Worm (Caenorhabditis elegans) whole organism, L1 larva: ENCODE results near the gene W09G10.9.

Experiments
- C04F5.9 ChIP-seq: sonication (generic microtip); optimal IDR thresholded peaks from 2 replicates; lab custom pipeline; 2016; ENCODE audit warnings: missing genetic modification characterization, missing compliant biosample characterization
- C34B4.2 ChIP-seq: sonication (generic microtip); optimal IDR thresholded peaks from 2 replicates; lab custom pipeline; 2017; ENCODE audit warnings: mild to moderate bottlenecking, missing genetic modification characterization, missing compliant biosample characterization
- F16B12.6 ChIP-seq: fragments of 150-350 bp; optimal IDR thresholded peaks from 2 replicates; lab custom pipeline; 2014; ENCODE audit warnings: missing biosample characterization, missing genetic modification characterization
- aha-1 ChIP-seq: fragments of 150-350 bp; optimal IDR thresholded peaks from 2 replicates; lab custom pipeline; 2014; ENCODE audit warnings: missing biosample characterization, missing genetic modification characterization
- alr-1 ChIP-seq: fragments of 200-800 bp; sonication (Bioruptor generic); optimal IDR thresholded peaks from 2 replicates; lab custom pipeline; 2018; ENCODE audit warnings: borderline replicate concordance, mild to moderate bottlenecking, missing genetic modification characterization, missing compliant biosample characterization
- ama-1 ChIP-seq: fragments of 150-350 bp; optimal IDR thresholded peaks from 2 replicates; lab custom pipeline; 2014
- ceh-63 ChIP-seq: fragments of 200-800 bp; sonication (Bioruptor generic); optimal IDR thresholded peaks from 2 replicates; lab custom pipeline; 2018; ENCODE audit warnings: mild to moderate bottlenecking, missing genetic modification characterization, missing compliant biosample characterization
- ceh-82 ChIP-seq, 3 experiments: fragments of 150-350 bp in 1 of 3; sonication (generic microtip) in 2 of 3; optimal IDR thresholded peaks; 2 replicates each; lab custom pipeline; 2014 to 2017; ENCODE audit warnings: missing biosample characterization in 3 of 3, missing genetic modification characterization in 3 of 3
- ceh-88 ChIP-seq: fragments of 200-800 bp; sonication (Bioruptor generic); IDR thresholded peaks from 2 replicates; pipeline ENCODE4 v1.3.6; 2022; ENCODE audit warnings: missing genetic modification characterization, missing compliant biosample characterization
- ceh-90 ChIP-seq: sonication (generic microtip); optimal IDR thresholded peaks from 2 replicates; lab custom pipeline; 2016; ENCODE audit warnings: missing genetic modification characterization, missing compliant biosample characterization
- ces-1 ChIP-seq: fragments of 150-350 bp; optimal IDR thresholded peaks from 2 replicates; lab custom pipeline; 2014; ENCODE audit warnings: missing biosample characterization, missing genetic modification reagents, missing genetic modification characterization
- dpl-1 ChIP-seq, 3 experiments: fragments of 150-350 bp in 2 of 3; sonication (generic microtip) in 1 of 3; optimal IDR thresholded peaks; 2 replicates each; lab custom pipeline; 2014 to 2017; ENCODE audit warnings: missing biosample characterization in 3 of 3, missing genetic modification characterization in 3 of 3, missing genetic modification reagents in 3 of 3
- efl-1 ChIP-seq, 4 experiments: fragments of 150-350 bp; optimal IDR thresholded peaks in 3 of 4; peaks in 1 of 4; 1 replicate in 1 of 4; 2 replicates in 3 of 4; lab custom pipeline; 2014; ENCODE audit warnings: missing biosample characterization in 2 of 4, missing genetic modification characterization in 2 of 4, missing genetic modification reagents in 2 of 4
- efl-3 ChIP-seq: fragments of 200-800 bp; sonication (Bioruptor generic); optimal IDR thresholded peaks from 2 replicates; lab custom pipeline; 2018; ENCODE audit warnings: mild to moderate bottlenecking, missing genetic modification characterization, missing compliant biosample characterization
- egl-13 ChIP-seq: sonication (generic microtip); optimal IDR thresholded peaks from 2 replicates; lab custom pipeline; 2016; ENCODE audit warnings: missing genotype, missing genetic modification reagents, missing genetic modification characterization, missing compliant biosample characterization
- egl-27 ChIP-seq, 2 experiments: fragments of 150-350 bp in 1 of 2; sonication (generic microtip); optimal IDR thresholded peaks; 3 replicates each; lab custom pipeline; 2017 to 2018; ENCODE audit warnings: missing biosample characterization in 2 of 2, missing genetic modification characterization in 2 of 2, missing genetic modification reagents in 2 of 2
- elt-2 ChIP-seq: sonication (generic microtip); optimal IDR thresholded peaks from 2 replicates; lab custom pipeline; 2016; ENCODE audit warnings: missing genetic modification characterization, mild to moderate bottlenecking, inconsistent platforms, missing compliant biosample characterization, missing genetic modification reagents
- fkh-4 ChIP-seq: sonication (generic microtip); optimal IDR thresholded peaks from 2 replicates; lab custom pipeline; 2016; ENCODE audit warnings: missing compliant biosample characterization, missing genetic modification characterization, borderline replicate concordance
- fkh-8 ChIP-seq: sonication (generic microtip); optimal IDR thresholded peaks from 2 replicates; lab custom pipeline; 2016; ENCODE audit warnings: mild to moderate bottlenecking, missing genetic modification characterization, missing compliant biosample characterization
- hpl-2 ChIP-seq: fragments of 150-350 bp; optimal IDR thresholded peaks from 2 replicates; lab custom pipeline; 2014; ENCODE audit warnings: missing biosample characterization, missing genetic modification reagents, missing genetic modification characterization
- irx-1 ChIP-seq: sonication (generic microtip); optimal IDR thresholded peaks from 2 replicates; lab custom pipeline; 2016; ENCODE audit warnings: missing genetic modification characterization, missing compliant biosample characterization
- isw-1 ChIP-seq: fragments of 200-800 bp; sonication (Bioruptor generic); IDR thresholded peaks from 2 replicates; pipeline ENCODE4 v1.3.6; 2022; ENCODE audit warnings: missing genetic modification characterization, missing compliant biosample characterization
- jun-1 ChIP-seq: fragments of 150-350 bp; optimal IDR thresholded peaks from 2 replicates; lab custom pipeline; 2014; ENCODE audit warnings: missing biosample characterization, missing genetic modification reagents, missing genetic modification characterization
- lin-13 ChIP-seq: fragments of 150-350 bp; optimal IDR thresholded peaks from 2 replicates; lab custom pipeline; 2014; ENCODE audit warnings: missing biosample characterization, missing genetic modification reagents, missing genetic modification characterization
- lin-15B ChIP-seq: fragments of 150-350 bp; sonication (generic microtip); optimal IDR thresholded peaks from 3 replicates; lab custom pipeline; 2014; ENCODE audit warnings: missing biosample characterization, missing genetic modification characterization
- lin-39 ChIP-seq: fragments of 150-350 bp; optimal IDR thresholded peaks from 2 replicates; lab custom pipeline; 2014; ENCODE audit warnings: missing biosample characterization, missing genetic modification reagents, missing genetic modification characterization
- lir-3 ChIP-seq: sonication (generic microtip); optimal IDR thresholded peaks from 2 replicates; lab custom pipeline; 2016; ENCODE audit warnings: mild to moderate bottlenecking, missing genetic modification characterization, moderate library complexity, missing compliant biosample characterization; ENCODE audit not compliant: poor library complexity
- lsy-2 ChIP-seq, 2 experiments: fragments of 150-350 bp; optimal IDR thresholded peaks; 2 replicates each; lab custom pipeline; 2014; ENCODE audit warnings: missing biosample characterization in 2 of 2, missing genetic modification characterization in 2 of 2
- mab-9 ChIP-seq: fragments of 200-800 bp; sonication (Bioruptor generic); IDR thresholded peaks from 2 replicates; pipeline ENCODE4 v1.3.6; 2022; ENCODE audit warnings: missing genetic modification reagents, missing genetic modification characterization, missing compliant biosample characterization
- mef-2 ChIP-seq: fragments of 150-350 bp; optimal IDR thresholded peaks from 2 replicates; lab custom pipeline; 2014; ENCODE audit warnings: missing biosample characterization, missing genetic modification characterization
- mep-1 ChIP-seq: fragments of 150-350 bp; optimal IDR thresholded peaks from 2 replicates; lab custom pipeline; 2014; ENCODE audit warnings: missing biosample characterization, missing genetic modification characterization
- nhr-11 ChIP-seq: fragments of 150-350 bp; optimal IDR thresholded peaks from 2 replicates; lab custom pipeline; 2014; ENCODE audit warnings: missing biosample characterization, missing genetic modification characterization
- nhr-12 ChIP-seq: sonication (generic microtip); optimal IDR thresholded peaks from 2 replicates; lab custom pipeline; 2017; ENCODE audit warnings: missing biosample characterization, missing genetic modification characterization
- nhr-19 ChIP-seq: fragments of 200-800 bp; sonication (Bioruptor generic); conservative IDR thresholded peaks from 2 replicates; pipeline ENCODE4 v1.3.6; 2022; ENCODE audit warnings: missing genetic modification characterization, missing compliant biosample characterization
- nhr-28 ChIP-seq: fragments of 150-350 bp; optimal IDR thresholded peaks from 2 replicates; lab custom pipeline; 2014; ENCODE audit warnings: missing biosample characterization, missing genetic modification characterization
- nhr-47 ChIP-seq: sonication (generic microtip); optimal IDR thresholded peaks from 2 replicates; lab custom pipeline; 2016; ENCODE audit warnings: mild to moderate bottlenecking, missing genetic modification characterization, moderate library complexity, missing compliant biosample characterization
- nhr-76 ChIP-seq: sonication (generic microtip); optimal IDR thresholded peaks from 2 replicates; lab custom pipeline; 2017; ENCODE audit warnings: missing biosample characterization, missing genetic modification characterization
- pag-3 ChIP-seq: sonication (generic microtip); optimal IDR thresholded peaks from 2 replicates; lab custom pipeline; 2017; ENCODE audit warnings: missing genetic modification characterization, mild to moderate bottlenecking, missing compliant biosample characterization, antibody characterized with exemption, borderline replicate concordance; ENCODE audit not compliant: insufficient read depth
- rnt-1 ChIP-seq: sonication (generic microtip); optimal IDR thresholded peaks from 2 replicates; lab custom pipeline; 2016; ENCODE audit warnings: mild to moderate bottlenecking, missing genetic modification characterization, moderate library complexity, missing compliant biosample characterization
- skn-1 ChIP-seq: fragments of 150-350 bp; optimal IDR thresholded peaks from 2 replicates; lab custom pipeline; 2014; ENCODE audit warnings: missing biosample characterization, missing genetic modification characterization
- snpc-4 ChIP-seq: fragments of 150-350 bp; optimal IDR thresholded peaks from 2 replicates; lab custom pipeline; 2014; ENCODE audit warnings: missing biosample characterization, missing genetic modification characterization
- snu-23 ChIP-seq: sonication (generic microtip); optimal IDR thresholded peaks from 2 replicates; lab custom pipeline; 2016; ENCODE audit warnings: missing genetic modification characterization, missing compliant biosample characterization
- sox-4 ChIP-seq: sonication (generic microtip); optimal IDR thresholded peaks from 2 replicates; lab custom pipeline; 2016; ENCODE audit warnings: missing genetic modification characterization, missing compliant biosample characterization
- sptf-1 ChIP-seq: fragments of 150-350 bp; optimal IDR thresholded peaks from 2 replicates; lab custom pipeline; 2014; ENCODE audit warnings: missing biosample characterization, missing genetic modification characterization
- sup-37 ChIP-seq: fragments of 200-800 bp; sonication (Bioruptor generic); optimal IDR thresholded peaks from 2 replicates; lab custom pipeline; 2018; ENCODE audit warnings: mild to moderate bottlenecking, missing genetic modification characterization, missing compliant biosample characterization
- tlp-1 ChIP-seq: fragments of 150-350 bp; optimal IDR thresholded peaks from 2 replicates; lab custom pipeline; 2014; ENCODE audit warnings: missing biosample characterization, missing genetic modification characterization
- unc-30 ChIP-seq: sonication (generic microtip); optimal IDR thresholded peaks from 2 replicates; lab custom pipeline; 2017; ENCODE audit warnings: missing biosample characterization, missing genetic modification characterization
- unc-62 ChIP-seq: fragments of 150-350 bp; optimal IDR thresholded peaks from 2 replicates; lab custom pipeline; 2014; ENCODE audit warnings: missing biosample characterization, missing genetic modification reagents, missing genetic modification characterization
- unc-86 ChIP-seq: sonication (generic microtip); optimal IDR thresholded peaks from 2 replicates; lab custom pipeline; 2016; ENCODE audit warnings: missing genetic modification characterization, missing compliant biosample characterization
- xbp-1 ChIP-seq: sonication (generic microtip); optimal IDR thresholded peaks from 2 replicates; lab custom pipeline; 2016; ENCODE audit warnings: missing genetic modification characterization, missing compliant biosample characterization
- ztf-11 ChIP-seq, 2 experiments: sonication (generic microtip); optimal IDR thresholded peaks; 2 replicates each; lab custom pipeline; 2016 to 2017; ENCODE audit warnings: missing genetic modification characterization in 2 of 2, missing biosample characterization in 1 of 2, missing compliant biosample characterization in 1 of 2
- ztf-4 ChIP-seq: fragments of 150-350 bp; optimal IDR thresholded peaks from 2 replicates; lab custom pipeline; 2014; ENCODE audit warnings: missing biosample characterization, missing genetic modification characterization

Gene W09G10.9

ce11 chrII:3518961-3519544 is 2.5 kb upstream of the W09G10.9 start, which contains the start of gene clec-126:
Gene clec-126 (plus strand): TSS chrII:3519494.
- no peak for TF ChIP-seq isw-1 (GFP tag; lab: Robert Waterston, UW)
- TF ChIP-seq unc-62 (GFP tag; lab: Kevin White, UChicago), result no peak
- TF ChIP-seq ztf-11 (tag; optimal IDR thresholded peaks at IDR 0.05; lab: Kevin White, UChicago), result peak in 1 of 2 experiments; percentile 52
- TF ChIP-seq sup-37, result no peak
- peak; percentile 74 for TF ChIP-seq xbp-1 (tag; lab: Kevin White, UChicago)
- TF ChIP-seq mab-9 (GFP tag; lab: Robert Waterston, UW), result no peak
- TF ChIP-seq hpl-2, result no peak
- TF ChIP-seq sptf-1 (tag; lab: Kevin White, UChicago), result no peak
- peak in 2 of 3 experiments; percentile 13 to 37 for TF ChIP-seq ceh-82 (tag; optimal IDR thresholded peaks at IDR 0.05; lab: Kevin White, UChicago)
- no peak for TF ChIP-seq tlp-1 (tag; lab: Kevin White, UChicago)
- no peak for TF ChIP-seq jun-1 (tag; lab: Kevin White, UChicago)
- TF ChIP-seq skn-1 (tag; lab: Kevin White, UChicago), result peak; percentile 47
- TF ChIP-seq lin-15B (tag; lab: Kevin White, UChicago), result peak; percentile 24
- peak; percentile 38 to 59 for TF ChIP-seq efl-1 (optimal IDR thresholded peaks at IDR 0.05; lab: Kevin White, UChicago)
- TF ChIP-seq efl-1 (GFP tag; optimal IDR thresholded peaks at IDR 0.05 in 1 of 2; lab: Kevin White, UChicago), result peak; percentile 40 to 93
- TF ChIP-seq ceh-90 (tag; lab: Kevin White, UChicago), result no peak
- no peak for TF ChIP-seq snpc-4
- no peak for TF ChIP-seq pag-3
- peak; percentile 64 for TF ChIP-seq ztf-4 (tag; lab: Kevin White, UChicago)
- TF ChIP-seq C34B4.2 (tag; lab: Kevin White, UChicago), result no peak
- peak; percentile 83 for TF ChIP-seq nhr-47 (tag; lab: Kevin White, UChicago)
- peak; percentile 65 for TF ChIP-seq nhr-19
- TF ChIP-seq C04F5.9 (tag; lab: Kevin White, UChicago), result peak; percentile 29
- peak; percentile 87 for TF ChIP-seq snu-23 (GFP tag; lab: Kevin White, UChicago)
- TF ChIP-seq irx-1 (tag; lab: Kevin White, UChicago), result peak; percentile 43
- TF ChIP-seq lsy-2 (tag; optimal IDR thresholded peaks at IDR 0.05; lab: Kevin White, UChicago), result peak; percentile 68 to 81
- no peak for TF ChIP-seq efl-3 (GFP tag; lab: Kevin White, UChicago)
- peak; percentile 15 for TF ChIP-seq mef-2 (tag; lab: Kevin White, UChicago)
- 0 out of 2 replicates have a peak, but pooled peaks have one; percentile 33 for TF ChIP-seq ceh-88 (GFP tag; lab: Robert Waterston, UW)
- TF ChIP-seq unc-86 (tag; lab: Kevin White, UChicago), result peak; percentile 48
- no peak for TF ChIP-seq aha-1 (tag; lab: Kevin White, UChicago)
- TF ChIP-seq fkh-4 (tag; lab: Kevin White, UChicago), result no peak
- TF ChIP-seq sox-4, result no peak
- peak; percentile 71 for TF ChIP-seq mep-1 (tag; lab: Kevin White, UChicago)
- TF ChIP-seq egl-13, result peak; percentile 45
- TF ChIP-seq rnt-1, result peak; percentile 66
- TF ChIP-seq ama-1 (lab: Kevin White, UChicago), result no peak
- TF ChIP-seq elt-2, result peak; percentile 65
- TF ChIP-seq F16B12.6 (tag; lab: Kevin White, UChicago), result peak; percentile 28
- peak in 2 of 3 experiments; percentile 46 to 49 for TF ChIP-seq dpl-1 (GFP tag; optimal IDR thresholded peaks at IDR 0.05; lab: Kevin White, UChicago)
- peak; percentile 44 for TF ChIP-seq fkh-8
- TF ChIP-seq egl-27 (tag; optimal IDR thresholded peaks at IDR 0.05; lab: Kevin White, UChicago), result peak in 1 of 2 experiments; percentile 35
- TF ChIP-seq unc-30, result no peak
- no peak for TF ChIP-seq lin-39 (tag; lab: Kevin White, UChicago)
- no peak for TF ChIP-seq nhr-76 (tag; lab: Kevin White, UChicago)
- TF ChIP-seq ces-1, result no peak
- no peak for TF ChIP-seq ceh-63 (GFP tag; lab: Kevin White, UChicago)
- TF ChIP-seq nhr-28 (tag; lab: Kevin White, UChicago), result no peak
- TF ChIP-seq alr-1, result no peak
- peak; percentile 79 for TF ChIP-seq lin-13 (GFP tag; lab: Kevin White, UChicago)
- no peak for TF ChIP-seq nhr-12
- no peak for TF ChIP-seq nhr-11 (tag; lab: Kevin White, UChicago)
- peak; percentile 39 for TF ChIP-seq lir-3
